Worm (Caenorhabditis elegans) whole organism, young adult: Measurements from ENCODE around the gene C45B11.5.

Experiments
- B0336.3 ChIP-seq: fragments of 200-800 bp; sonication (Bioruptor generic); IDR thresholded peaks from 2 replicates; pipeline ENCODE4 v1.3.6; 2022; ENCODE audit warnings: missing genetic modification characterization, missing compliant biosample characterization
- C06A6.2 ChIP-seq: fragments of 200-800 bp; sonication (Bioruptor generic); conservative IDR thresholded peaks from 2 replicates; pipeline ENCODE4 v1.3.6; 2022; ENCODE audit warnings: missing genetic modification characterization, missing compliant biosample characterization
- D2030.7 ChIP-seq: fragments of 200-800 bp; sonication (Bioruptor generic); IDR thresholded peaks from 2 replicates; pipeline ENCODE4 v1.3.6; 2022; ENCODE audit warnings: missing genetic modification reagents, missing genetic modification characterization, missing compliant biosample characterization
- F49E8.2 ChIP-seq: sonication (generic microtip); optimal IDR thresholded peaks from 3 replicates; lab custom pipeline; 2017; ENCODE audit warnings: missing genetic modification characterization, mild to moderate bottlenecking, missing compliant biosample characterization, antibody characterized with exemption, moderate library complexity; ENCODE audit not compliant: insufficient read depth
- F57A8.1 ChIP-seq: fragments of 200-800 bp; sonication (Bioruptor generic); optimal IDR thresholded peaks from 2 replicates; lab custom pipeline; 2018; ENCODE audit warnings: mild to moderate bottlenecking, missing genetic modification characterization, moderate library complexity, missing compliant biosample characterization
- K12H6.12 ChIP-seq: fragments of 200-800 bp; sonication (Bioruptor generic); optimal IDR thresholded peaks from 2 replicates; lab custom pipeline; 2018; ENCODE audit warnings: mild to moderate bottlenecking, missing genetic modification characterization, missing compliant biosample characterization
- T07F8.4 ChIP-seq: sonication (generic microtip); optimal IDR thresholded peaks from 2 replicates; lab custom pipeline; 2016; ENCODE audit warnings: mild to moderate bottlenecking, missing genetic modification characterization, moderate library complexity, missing compliant biosample characterization
- Y53G8AR.9 ChIP-seq: fragments of 200-800 bp; sonication (Bioruptor generic); conservative IDR thresholded peaks from 2 replicates; pipeline ENCODE4 v1.3.6; 2022; ENCODE audit warnings: missing genetic modification reagents, missing genetic modification characterization, missing compliant biosample characterization
- Y56A3A.18 ChIP-seq: fragments of 200-800 bp; sonication (Bioruptor generic); IDR thresholded peaks from 2 replicates; pipeline ENCODE4 v1.3.6; 2022; ENCODE audit warnings: missing genetic modification reagents, missing genetic modification characterization, missing compliant biosample characterization
- Y67H2A.10 ChIP-seq: fragments of 200-800 bp; sonication (Bioruptor generic); conservative IDR thresholded peaks from 2 replicates; pipeline ENCODE4 v1.3.6; 2022; ENCODE audit warnings: missing genetic modification reagents, missing genetic modification characterization, missing compliant biosample characterization
- Y79H2A.3 ChIP-seq: fragments of 200-800 bp; sonication (Bioruptor generic); conservative IDR thresholded peaks from 2 replicates; pipeline ENCODE4 v1.3.6; 2022; ENCODE audit warnings: missing genetic modification reagents, missing genetic modification characterization, missing compliant biosample characterization
- atf-7 ChIP-seq: sonication (generic microtip); optimal IDR thresholded peaks from 2 replicates; lab custom pipeline; 2017; ENCODE audit warnings: mild to moderate bottlenecking, missing genetic modification characterization, missing compliant biosample characterization
- attf-5 ChIP-seq: fragments of 200-800 bp; sonication (Bioruptor generic); optimal IDR thresholded peaks from 2 replicates; lab custom pipeline; 2018; ENCODE audit warnings: mild to moderate bottlenecking, missing genetic modification characterization, missing compliant biosample characterization
- ceh-58 ChIP-seq: fragments of 200-800 bp; sonication (Bioruptor generic); IDR thresholded peaks from 2 replicates; pipeline ENCODE4 v1.3.6; 2022; ENCODE audit warnings: missing genetic modification characterization, missing compliant biosample characterization
- ceh-91 ChIP-seq: fragments of 200-800 bp; sonication (Bioruptor generic); IDR thresholded peaks from 2 replicates; pipeline ENCODE4 v1.3.6; 2022; ENCODE audit warnings: missing genetic modification reagents, missing genetic modification characterization, missing compliant biosample characterization
- dpl-1 ChIP-seq: fragments of 150-350 bp; optimal IDR thresholded peaks from 2 replicates; lab custom pipeline; 2014; ENCODE audit warnings: missing biosample characterization, missing genetic modification reagents, missing genetic modification characterization
- egl-44 ChIP-seq: fragments of 200-800 bp; sonication (Bioruptor generic); IDR thresholded peaks from 2 replicates; pipeline ENCODE4 v1.3.6; 2022; ENCODE audit warnings: missing genetic modification reagents, missing genetic modification characterization, missing compliant biosample characterization
- egrh-3 ChIP-seq: fragments of 200-800 bp; sonication (Bioruptor generic); IDR thresholded peaks from 2 replicates; pipeline ENCODE4 v1.3.6; 2022; ENCODE audit warnings: missing genetic modification reagents, missing genetic modification characterization, missing compliant biosample characterization
- him-1 ChIP-seq: sonication (generic microtip); optimal IDR thresholded peaks from 2 replicates; lab custom pipeline; 2016; ENCODE audit warnings: missing genotype, missing genetic modification reagents, missing genetic modification characterization, missing compliant biosample characterization
- hmg-1.2 ChIP-seq: fragments of 200-800 bp; sonication (Bioruptor generic); IDR thresholded peaks from 2 replicates; pipeline ENCODE4 v1.3.6; 2022; ENCODE audit warnings: missing genetic modification reagents, missing genetic modification characterization, missing compliant biosample characterization
- let-607 ChIP-seq, 2 experiments: fragments of 200-800 bp in 1 of 2; sonication (Bioruptor generic) in 1 of 2; sonication (generic microtip) in 1 of 2; optimal IDR thresholded peaks; 2 replicates each; lab custom pipeline; 2016 to 2018; ENCODE audit warnings: mild to moderate bottlenecking in 2 of 2, missing compliant biosample characterization in 2 of 2, missing genetic modification characterization in 2 of 2, moderate library complexity in 2 of 2, missing genotype in 1 of 2
- lin-26 ChIP-seq: fragments of 200-800 bp; sonication (Bioruptor generic); IDR thresholded peaks from 2 replicates; pipeline ENCODE4 v1.3.6; 2022; ENCODE audit warnings: missing genetic modification reagents, missing genetic modification characterization, missing compliant biosample characterization
- lin-40 ChIP-seq: sonication (generic microtip); optimal IDR thresholded peaks from 2 replicates; lab custom pipeline; 2016; ENCODE audit warnings: missing genetic modification characterization, mild to moderate bottlenecking, missing compliant biosample characterization, missing genotype, missing genetic modification reagents
- lin-54 ChIP-seq: fragments of 200-800 bp; sonication (Bioruptor generic); optimal IDR thresholded peaks from 2 replicates; lab custom pipeline; 2018; ENCODE audit warnings: mild to moderate bottlenecking, missing genetic modification characterization, missing compliant biosample characterization
- lsl-1 ChIP-seq: fragments of 200-800 bp; sonication (Bioruptor generic); optimal IDR thresholded peaks from 2 replicates; lab custom pipeline; 2018; ENCODE audit warnings: mild to moderate bottlenecking, missing genetic modification characterization, moderate library complexity, missing compliant biosample characterization
- madf-3 ChIP-seq: fragments of 200-800 bp; sonication (Bioruptor generic); IDR thresholded peaks from 2 replicates; pipeline ENCODE4 v1.3.6; 2022; ENCODE audit warnings: missing genetic modification reagents, missing genetic modification characterization, missing compliant biosample characterization
- madf-8 ChIP-seq: fragments of 200-800 bp; sonication (Bioruptor generic); conservative IDR thresholded peaks from 2 replicates; pipeline ENCODE4 v1.3.6; 2022; ENCODE audit warnings: missing genetic modification reagents, missing genetic modification characterization, missing compliant biosample characterization
- mcd-1 ChIP-seq: fragments of 200-800 bp; sonication (Bioruptor generic); IDR thresholded peaks from 2 replicates; pipeline ENCODE4 v1.3.6; 2022; ENCODE audit warnings: missing genetic modification reagents, missing genetic modification characterization, missing compliant biosample characterization
- mes-4 ChIP-seq: sonication (generic microtip); optimal IDR thresholded peaks from 2 replicates; lab custom pipeline; 2016; ENCODE audit warnings: missing genotype, missing genetic modification characterization, missing compliant biosample characterization
- nhr-27 ChIP-seq: fragments of 200-800 bp; sonication (Bioruptor generic); optimal IDR thresholded peaks from 2 replicates; lab custom pipeline; 2018; ENCODE audit warnings: mild to moderate bottlenecking, missing genetic modification characterization, moderate library complexity, missing compliant biosample characterization
- nhr-80 ChIP-seq: sonication (generic microtip); optimal IDR thresholded peaks from 2 replicates; lab custom pipeline; 2016; ENCODE audit warnings: missing genetic modification characterization, missing compliant biosample characterization
- nhr-90 ChIP-seq: sonication (generic microtip); optimal IDR thresholded peaks from 2 replicates; lab custom pipeline; 2016; ENCODE audit warnings: missing genotype, mild to moderate bottlenecking, missing genetic modification characterization, missing compliant biosample characterization
- pha-4 ChIP-seq: fragments of 150-350 bp; sonication (generic microtip); optimal IDR thresholded peaks from 2 replicates; lab custom pipeline; 2014; ENCODE audit warnings: missing biosample characterization, missing genetic modification reagents, missing genetic modification characterization
- repo-1 ChIP-seq: sonication (generic microtip); optimal IDR thresholded peaks from 2 replicates; lab custom pipeline; 2017; ENCODE audit warnings: mild to moderate bottlenecking, missing genetic modification characterization, missing compliant biosample characterization
- rpc-1 ChIP-seq, 2 experiments: fragments of 150-350 bp in 1 of 2; sonication (generic microtip) in 1 of 2; optimal IDR thresholded peaks; 2 replicates each; lab custom pipeline; 2014 to 2018; ENCODE audit warnings: missing biosample characterization in 1 of 2, missing genetic modification characterization in 1 of 2, missing genetic modification reagents in 1 of 2, missing genotype in 1 of 2
- sdz-38 ChIP-seq: sonication (generic microtip); optimal IDR thresholded peaks from 2 replicates; lab custom pipeline; 2016; ENCODE audit warnings: missing genotype, missing genetic modification characterization, missing compliant biosample characterization
- snpc-3.4 ChIP-seq: sonication (generic microtip); optimal IDR thresholded peaks from 2 replicates; lab custom pipeline; 2017; ENCODE audit warnings: missing genetic modification characterization, mild to moderate bottlenecking, missing compliant biosample characterization, antibody characterized with exemption, moderate library complexity, missing genotype, missing genetic modification reagents
- unc-62 ChIP-seq: fragments of 150-350 bp; optimal IDR thresholded peaks from 2 replicates; lab custom pipeline; 2014; ENCODE audit warnings: missing biosample characterization, missing genetic modification reagents, missing genetic modification characterization
- xnd-1 ChIP-seq: sonication (generic microtip); optimal IDR thresholded peaks from 2 replicates; lab custom pipeline; 2016; ENCODE audit warnings: missing genotype, missing genetic modification reagents, missing genetic modification characterization, missing compliant biosample characterization
- zim-3 ChIP-seq: sonication (generic microtip); optimal IDR thresholded peaks from 2 replicates; lab custom pipeline; 2017; ENCODE audit warnings: mild to moderate bottlenecking, missing genetic modification characterization, moderate library complexity, missing compliant biosample characterization

The C45B11.5 gene

ce11 chrV:11011807-11012206, 29.8 kb upstream of the C45B11.5 start:
- TF ChIP-seq nhr-80 (tag; lab: Kevin White, UChicago) (peak; percentile 13), lin-26 (GFP tag; lab: Robert Waterston, UW) (0 out of 2 replicates have a peak, but pooled peaks have one; percentile 30), mes-4 (no peak), egrh-3 (GFP tag; lab: Robert Waterston, UW) (no peak)

ce11 chrV:11012419-11012818, 29.2 kb upstream of the C45B11.5 start, which contains the start of gene C13G3.1:
TSS of gene C13G3.1 (minus strand) at chrV:11012465.
- TF ChIP-seq hmg-1.2 (peak; percentile 62), xnd-1 (no peak), egl-44 (GFP tag; lab: Robert Waterston, UW) (no peak), T07F8.4 (no peak)
- TF ChIP-seq, all 124 proteins: peak for 1

ce11 chrV:11013179-11013578, 28.4 kb upstream of the C45B11.5 start:
- no peak for TF ChIP-seq atf-7
- no peak for TF ChIP-seq let-607 (tag; optimal IDR thresholded peaks at IDR 0.05; lab: Kevin White, UChicago)
- no peak for TF ChIP-seq lin-26 (GFP tag; lab: Robert Waterston, UW)
- TF ChIP-seq lsl-1 (GFP tag; lab: Kevin White, UChicago): no peak
- no peak for TF ChIP-seq rpc-1 (optimal IDR thresholded peaks at IDR 0.05; lab: Kevin White, UChicago)
- no peak for TF ChIP-seq rpc-1 (tag; optimal IDR thresholded peaks at IDR 0.05; lab: Kevin White, UChicago)
- TF ChIP-seq K12H6.12 (tag; lab: Kevin White, UChicago): no peak
- TF ChIP-seq mcd-1 (GFP tag; lab: Robert Waterston, UW): no peak
- no peak for TF ChIP-seq Y67H2A.10 (GFP tag; lab: Robert Waterston, UW)
- no peak for TF ChIP-seq him-1 (tag; lab: Kevin White, UChicago)

- TF ChIP-seq repo-1 (no peak), xnd-1 (no peak), sdz-38 (tag; lab: Kevin White, UChicago) (no peak), pha-4 (tag; lab: Kevin White, UChicago) (no peak), B0336.3 (GFP tag; lab: Robert Waterston, UW) (no peak), madf-8 (GFP tag; lab: Robert Waterston, UW) (no peak), madf-3 (GFP tag; lab: Robert Waterston, UW) (no peak), Y79H2A.3 (GFP tag; lab: Robert Waterston, UW) (no peak), unc-62 (GFP tag; lab: Kevin White, UChicago) (no peak), C06A6.2 (no peak), lin-40 (tag; lab: Kevin White, UChicago) (no peak), lin-54 (GFP tag; lab: Kevin White, UChicago) (no peak), nhr-27 (tag; lab: Kevin White, UChicago) (no peak), snpc-3.4 (tag; lab: Kevin White, UChicago) (no peak), K12H6.12 (tag; lab: Kevin White, UChicago) (no peak)
Measured at ce11 chrV:11014758-11015157, 26.8 kb upstream of the C45B11.5 start.

- no peak for TF ChIP-seq snpc-3.4 (tag; lab: Kevin White, UChicago)
- no peak for TF ChIP-seq ceh-58 (GFP tag; lab: Robert Waterston, UW)
- TF ChIP-seq Y56A3A.18 (GFP tag; lab: Robert Waterston, UW): no peak
- TF ChIP-seq rpc-1 (optimal IDR thresholded peaks at IDR 0.05; lab: Kevin White, UChicago): no peak
- TF ChIP-seq rpc-1 (tag; optimal IDR thresholded peaks at IDR 0.05; lab: Kevin White, UChicago): no peak
- no peak for TF ChIP-seq nhr-90
- no peak for TF ChIP-seq F49E8.2
- TF ChIP-seq ceh-91 (GFP tag; lab: Robert Waterston, UW): no peak
- no peak for TF ChIP-seq D2030.7
- TF ChIP-seq attf-5 (GFP tag; lab: Kevin White, UChicago): no peak
- no peak for TF ChIP-seq F57A8.1 (GFP tag; lab: Kevin White, UChicago)
- no peak for TF ChIP-seq zim-3 (tag; lab: Kevin White, UChicago)
- TF ChIP-seq Y67H2A.10 (GFP tag; lab: Robert Waterston, UW): no peak
- TF ChIP-seq lin-54 (GFP tag; lab: Kevin White, UChicago): no peak
- TF ChIP-seq dpl-1: no peak
- no peak for TF ChIP-seq xnd-1
- TF ChIP-seq Y53G8AR.9 (GFP tag; lab: Robert Waterston, UW): no peak
Measured at ce11 chrV:11016846-11017553, 24.6 kb upstream of the C45B11.5 start.
